Worm (Caenorhabditis elegans) whole organism, L4 larva: Measurements from ENCODE around the gene slc-17.3.

Source experiments
- F26F4.8 ChIP-seq: fragments of 200-800 bp; sonication (Bioruptor generic); conservative IDR thresholded peaks from 2 replicates; pipeline ENCODE4 v1.3.6; 2022; ENCODE audit warnings: missing genetic modification characterization, missing compliant biosample characterization
- F37D6.2 ChIP-seq: sonication (generic microtip); optimal IDR thresholded peaks from 2 replicates; lab custom pipeline; 2016; ENCODE audit warnings: mild to moderate bottlenecking, missing genetic modification characterization, missing compliant biosample characterization
- F44E2.7 ChIP-seq: fragments of 200-800 bp; sonication (Bioruptor generic); IDR thresholded peaks from 2 replicates; pipeline ENCODE4 v2.1.2; 2022; ENCODE audit warnings: missing genetic modification characterization, missing compliant biosample characterization
- R02D3.7 ChIP-seq: fragments of 150-350 bp; sonication (generic microtip); optimal IDR thresholded peaks from 3 replicates; lab custom pipeline; 2014; ENCODE audit warnings: missing biosample characterization, missing genetic modification characterization
- T26A8.4 ChIP-seq: fragments of 200-800 bp; sonication (Bioruptor generic); IDR thresholded peaks from 2 replicates; pipeline ENCODE4 v1.3.6; 2022; ENCODE audit warnings: missing genetic modification characterization, missing compliant biosample characterization
- Y105C5A.15 ChIP-seq: fragments of 200-800 bp; sonication (Bioruptor generic); IDR thresholded peaks from 2 replicates; pipeline ENCODE4 v1.3.6; 2022; ENCODE audit warnings: missing genetic modification characterization, missing compliant biosample characterization
- ZK337.2 ChIP-seq: fragments of 200-800 bp; sonication (Bioruptor generic); IDR thresholded peaks from 2 replicates; pipeline ENCODE4 v1.3.6; 2022; ENCODE audit warnings: missing genetic modification reagents, missing genetic modification characterization, missing compliant biosample characterization
- ZK546.5 ChIP-seq, 2 experiments: sonication (generic microtip); optimal IDR thresholded peaks; 2 replicates each; lab custom pipeline; 2017; ENCODE audit warnings: missing biosample characterization in 2 of 2, missing genetic modification characterization in 2 of 2
- ama-1 ChIP-seq: fragments of 150-350 bp; optimal IDR thresholded peaks from 2 replicates; lab custom pipeline; 2014; ENCODE audit warnings: inconsistent platforms, mixed read lengths
- arid-1 ChIP-seq: fragments of 200-800 bp; sonication (Bioruptor generic); conservative IDR thresholded peaks from 2 replicates; pipeline ENCODE4 v1.3.6; 2022; ENCODE audit warnings: missing genetic modification reagents, missing genetic modification characterization, missing compliant biosample characterization
- attf-4 ChIP-seq: sonication (generic microtip); optimal IDR thresholded peaks from 3 replicates; lab custom pipeline; 2017; ENCODE audit warnings: missing biosample characterization, missing genetic modification characterization
- ceh-20 ChIP-seq: fragments of 200-800 bp; sonication (Bioruptor generic); IDR thresholded peaks from 2 replicates; pipeline ENCODE4 v1.3.6; 2022; ENCODE audit warnings: missing genetic modification reagents, missing genetic modification characterization, missing compliant biosample characterization
- ceh-44 ChIP-seq: fragments of 200-800 bp; sonication (Bioruptor generic); IDR thresholded peaks from 2 replicates; pipeline ENCODE4 v1.3.6; 2022; ENCODE audit warnings: missing genetic modification reagents, missing genetic modification characterization, missing compliant biosample characterization
- ces-1 ChIP-seq: fragments of 150-350 bp; sonication (generic microtip); optimal IDR thresholded peaks from 4 replicates; lab custom pipeline; 2014; ENCODE audit warnings: missing biosample characterization, missing genetic modification reagents, missing genetic modification characterization
- cey-2 ChIP-seq: sonication (generic microtip); optimal IDR thresholded peaks from 3 replicates; lab custom pipeline; 2017; ENCODE audit warnings: missing genetic modification characterization, mild to moderate bottlenecking, missing compliant biosample characterization, antibody characterized with exemption, borderline replicate concordance; ENCODE audit not compliant: insufficient read depth
- daf-16 ChIP-seq, 3 experiments: sonication (generic microtip); optimal IDR thresholded peaks; 2 replicates each; lab custom pipeline; 2016 to 2017; ENCODE audit warnings: missing genetic modification characterization in 3 of 3, missing genetic modification reagents in 3 of 3, mild to moderate bottlenecking in 2 of 3, missing compliant biosample characterization in 2 of 3, missing biosample characterization in 1 of 3, moderate library complexity in 1 of 3
- daf-8 ChIP-seq: fragments of 200-800 bp; sonication (Bioruptor generic); IDR thresholded peaks from 2 replicates; pipeline ENCODE4 v1.3.6; 2022; ENCODE audit warnings: missing genetic modification characterization, missing compliant biosample characterization
- dmd-6 ChIP-seq: fragments of 200-800 bp; sonication (Bioruptor generic); IDR thresholded peaks from 2 replicates; pipeline ENCODE4 v1.3.6; 2022; ENCODE audit warnings: missing genetic modification reagents, missing genetic modification characterization, missing compliant biosample characterization
- dmd-9 ChIP-seq: fragments of 200-800 bp; sonication (Bioruptor generic); IDR thresholded peaks from 2 replicates; pipeline ENCODE4 v1.3.6; 2022; ENCODE audit warnings: missing genetic modification reagents, missing genetic modification characterization, missing compliant biosample characterization
- dpl-1 ChIP-seq: fragments of 150-350 bp; optimal IDR thresholded peaks from 2 replicates; lab custom pipeline; 2014; ENCODE audit warnings: missing biosample characterization, missing genetic modification reagents, missing genetic modification characterization
- egl-27 ChIP-seq: sonication (generic microtip); optimal IDR thresholded peaks from 3 replicates; lab custom pipeline; 2017; ENCODE audit warnings: missing biosample characterization, missing genetic modification reagents, missing genetic modification characterization
- egl-43 ChIP-seq: fragments of 200-800 bp; sonication (Bioruptor generic); IDR thresholded peaks from 2 replicates; pipeline ENCODE4 v1.3.6; 2022; ENCODE audit warnings: missing genetic modification reagents, missing genetic modification characterization, missing compliant biosample characterization
- fkh-10 ChIP-seq: fragments of 150-350 bp; optimal IDR thresholded peaks from 2 replicates; lab custom pipeline; 2014; ENCODE audit warnings: missing biosample characterization, missing genetic modification reagents, missing genetic modification characterization
- fos-1 ChIP-seq: fragments of 150-350 bp; optimal IDR thresholded peaks from 2 replicates; lab custom pipeline; 2014; ENCODE audit warnings: missing biosample characterization, missing genetic modification characterization
- lim-7 ChIP-seq: fragments of 200-800 bp; sonication (Bioruptor generic); IDR thresholded peaks from 2 replicates; pipeline ENCODE4 v1.3.6; 2022; ENCODE audit warnings: missing genetic modification characterization, missing compliant biosample characterization
- lin-1 ChIP-seq: fragments of 200-800 bp; sonication (Bioruptor generic); IDR thresholded peaks from 2 replicates; pipeline ENCODE4 v1.3.6; 2022; ENCODE audit warnings: missing genetic modification reagents, missing genetic modification characterization, missing compliant biosample characterization
- lin-39 ChIP-seq: fragments of 150-350 bp; optimal IDR thresholded peaks from 2 replicates; lab custom pipeline; 2014; ENCODE audit warnings: missing biosample characterization, missing genetic modification reagents, missing genetic modification characterization
- lsy-2 ChIP-seq, 2 experiments: fragments of 150-350 bp in 1 of 2; sonication (generic microtip) in 1 of 2; optimal IDR thresholded peaks; 2 replicates each; lab custom pipeline; 2014 to 2017; ENCODE audit warnings: missing biosample characterization in 2 of 2, missing genetic modification characterization in 2 of 2
- madf-5 ChIP-seq, 2 experiments: fragments of 200-800 bp; sonication (Bioruptor generic); IDR thresholded peaks; 2 replicates each; pipeline ENCODE4 v1.3.6; 2022; ENCODE audit warnings: missing compliant biosample characterization in 2 of 2, missing genetic modification characterization in 2 of 2
- mdt-29 ChIP-seq: fragments of 200-800 bp; sonication (Bioruptor generic); IDR thresholded peaks from 2 replicates; pipeline ENCODE4 v1.3.6; 2022; ENCODE audit warnings: missing genetic modification reagents, missing genetic modification characterization, missing compliant biosample characterization
- mep-1 ChIP-seq: fragments of 150-350 bp; sonication (generic microtip); optimal IDR thresholded peaks from 3 replicates; lab custom pipeline; 2014; ENCODE audit warnings: missing biosample characterization, missing genetic modification characterization
- nhr-102 ChIP-seq: sonication (generic microtip); optimal IDR thresholded peaks from 2 replicates; lab custom pipeline; 2016; ENCODE audit warnings: mild to moderate bottlenecking, missing genetic modification characterization, moderate library complexity, missing compliant biosample characterization
- nhr-11 ChIP-seq: fragments of 150-350 bp; optimal IDR thresholded peaks from 2 replicates; lab custom pipeline; 2014; ENCODE audit warnings: missing biosample characterization, missing genetic modification characterization
- nhr-111 ChIP-seq: fragments of 200-800 bp; sonication (Bioruptor generic); optimal IDR thresholded peaks from 2 replicates; lab custom pipeline; 2018; ENCODE audit warnings: mild to moderate bottlenecking, missing genetic modification characterization, missing compliant biosample characterization
- nhr-237 ChIP-seq: sonication (generic microtip); optimal IDR thresholded peaks from 2 replicates; lab custom pipeline; 2017; ENCODE audit warnings: missing biosample characterization, missing genetic modification characterization
- nhr-42 ChIP-seq: fragments of 200-800 bp; sonication (Bioruptor generic); IDR thresholded peaks from 2 replicates; pipeline ENCODE4 v1.3.6; 2022; ENCODE audit warnings: missing genetic modification characterization, missing compliant biosample characterization
- nhr-76 ChIP-seq: fragments of 150-350 bp; optimal IDR thresholded peaks from 2 replicates; lab custom pipeline; 2014; ENCODE audit warnings: missing biosample characterization, missing genetic modification characterization
- nhr-77 ChIP-seq: fragments of 150-350 bp; optimal IDR thresholded peaks from 2 replicates; lab custom pipeline; 2014; ENCODE audit warnings: missing biosample characterization, missing genetic modification characterization
- rbr-2 ChIP-seq: sonication (generic microtip); optimal IDR thresholded peaks from 2 replicates; lab custom pipeline; 2016; ENCODE audit warnings: missing genotype, missing genetic modification characterization, missing compliant biosample characterization
- sdz-12 ChIP-seq: fragments of 200-800 bp; sonication (Bioruptor generic); optimal IDR thresholded peaks from 2 replicates; lab custom pipeline; 2018; ENCODE audit warnings: mild to moderate bottlenecking, missing genetic modification characterization, missing compliant biosample characterization
- snpc-4 ChIP-seq: fragments of 150-350 bp; optimal IDR thresholded peaks from 2 replicates; lab custom pipeline; 2014; ENCODE audit warnings: missing biosample characterization, missing genetic modification characterization
- tag-97 ChIP-seq: fragments of 200-800 bp; sonication (Bioruptor generic); IDR thresholded peaks from 2 replicates; pipeline ENCODE4 v1.3.6; 2022; ENCODE audit warnings: missing genetic modification characterization, missing compliant biosample characterization
- tra-1 ChIP-seq: fragments of 200-800 bp; sonication (Bioruptor generic); IDR thresholded peaks from 2 replicates; pipeline ENCODE4 v1.3.6; 2022; ENCODE audit warnings: missing genetic modification reagents, missing genetic modification characterization, missing compliant biosample characterization
- unc-39 ChIP-seq: sonication (generic microtip); optimal IDR thresholded peaks from 2 replicates; lab custom pipeline; 2017; ENCODE audit warnings: missing biosample characterization, missing genetic modification characterization
- unc-62 ChIP-seq, 3 experiments: fragments of 150-350 bp in 1 of 3; sonication (generic microtip); optimal IDR thresholded peaks in 2 of 3; peaks in 1 of 3; 1 replicate in 1 of 3; 2 replicates in 2 of 3; lab custom pipeline; 2014 to 2017; ENCODE audit warnings: missing biosample characterization in 3 of 3, missing genetic modification characterization in 3 of 3, missing genetic modification reagents in 3 of 3, missing genotype in 1 of 3
- vab-7 ChIP-seq: fragments of 200-800 bp; sonication (Bioruptor generic); IDR thresholded peaks from 2 replicates; pipeline ENCODE4 v1.3.6; 2022; ENCODE audit warnings: missing genetic modification reagents, missing genetic modification characterization, missing compliant biosample characterization
- zfp-2 ChIP-seq: sonication (generic microtip); optimal IDR thresholded peaks from 2 replicates; lab custom pipeline; 2016; ENCODE audit warnings: mild to moderate bottlenecking, missing genetic modification characterization, missing compliant biosample characterization
- zip-11 ChIP-seq: fragments of 200-800 bp; sonication (Bioruptor generic); IDR thresholded peaks from 2 replicates; pipeline ENCODE4 v1.3.6; 2022; ENCODE audit warnings: missing genetic modification characterization, missing compliant biosample characterization
- zip-2 ChIP-seq: fragments of 150-350 bp; optimal IDR thresholded peaks from 2 replicates; lab custom pipeline; 2014; ENCODE audit warnings: missing biosample characterization, missing genetic modification characterization
- ztf-7 ChIP-seq: fragments of 150-350 bp; optimal IDR thresholded peaks from 2 replicates; lab custom pipeline; 2014; ENCODE audit warnings: missing biosample characterization, missing genetic modification characterization

The slc-17.3 gene

DNA sequence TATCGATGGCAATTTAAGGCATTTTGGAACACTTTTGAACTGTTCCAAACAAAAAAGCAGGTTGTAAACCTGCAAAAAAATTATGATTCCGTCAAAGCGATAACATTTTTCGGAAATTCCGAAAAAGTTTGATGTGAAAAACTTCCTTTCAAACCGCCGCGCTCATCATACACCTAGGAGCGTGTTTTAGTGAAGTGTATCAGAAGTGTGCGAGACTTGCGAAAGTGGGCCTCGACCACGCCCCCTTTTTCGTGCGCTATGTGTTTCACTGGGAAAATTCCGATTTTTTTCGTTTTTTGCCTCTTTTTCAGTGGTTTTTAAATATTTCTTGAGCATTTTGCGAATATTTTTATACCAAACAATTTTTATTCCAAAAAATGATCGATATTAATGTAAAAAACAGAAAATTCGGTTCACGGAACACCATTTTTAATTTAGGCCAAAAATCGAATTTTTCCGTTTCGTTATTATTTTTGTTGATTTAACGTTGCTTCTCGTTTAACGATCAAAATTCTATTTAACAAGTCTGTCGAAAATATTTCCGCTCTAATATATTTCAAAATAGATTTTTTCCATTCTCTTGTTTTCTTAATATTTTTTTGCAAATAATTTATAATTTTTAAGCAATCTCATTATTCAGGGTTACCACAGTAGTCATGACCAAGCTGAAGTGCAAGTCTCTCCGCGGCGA, 10.4 kb downstream of the slc-17.3 start, which contains the start of gene rpl-35 (continued):
- peak; percentile 98 for TF ChIP-seq sdz-12 (GFP tag; lab: Kevin White, UChicago)
- peak; percentile 99 for TF ChIP-seq ZK337.2
- peak; percentile 99 for TF ChIP-seq fkh-10
- peak; percentile 100 for TF ChIP-seq mep-1
- peak; percentile 99 for TF ChIP-seq nhr-102 (tag; lab: Kevin White, UChicago)
- peak; percentile 99 for TF ChIP-seq nhr-77 (tag; lab: Kevin White, UChicago)
- peak; percentile 92 to 97 for TF ChIP-seq daf-16 (GFP tag; optimal IDR thresholded peaks at IDR 0.05; lab: Kevin White, UChicago)
- peak; percentile 92 for TF ChIP-seq daf-16 (tag; optimal IDR thresholded peaks at IDR 0.05; lab: Kevin White, UChicago)
- TF ChIP-seq nhr-76 (tag; lab: Kevin White, UChicago) = peak; percentile 86
- peak; percentile 100 for TF ChIP-seq dpl-1 (GFP tag; lab: Kevin White, UChicago)
- peak; percentile 95 for TF ChIP-seq Y105C5A.15 (GFP tag; lab: Robert Waterston, UW)
- peak; percentile 88 for TF ChIP-seq fos-1 (tag; lab: Kevin White, UChicago)
- TF ChIP-seq ceh-44 (GFP tag; lab: Robert Waterston, UW) = peak; percentile 88
- TF ChIP-seq snpc-4 (tag; lab: Kevin White, UChicago) = peak; percentile 55
- TF ChIP-seq lin-1 (GFP tag; lab: Robert Waterston, UW) = peak; percentile 99
- peak in 1 of 2 experiments; percentile 91 for TF ChIP-seq ZK546.5 (tag; optimal IDR thresholded peaks at IDR 0.05; lab: Kevin White, UChicago)
- peak; percentile 99 for TF ChIP-seq dmd-9 (GFP tag; lab: Robert Waterston, UW)
- TF ChIP-seq lsy-2 (tag; optimal IDR thresholded peaks at IDR 0.05; lab: Kevin White, UChicago) = peak; percentile 99
- TF ChIP-seq lin-39 = peak; percentile 92
- TF ChIP-seq rbr-2 (tag; lab: Kevin White, UChicago) = peak; percentile 99
- TF ChIP-seq F37D6.2 = peak; percentile 97
- peak; percentile 69 for TF ChIP-seq R02D3.7 (tag; lab: Kevin White, UChicago)
- TF ChIP-seq nhr-237 (tag; lab: Kevin White, UChicago) = peak; percentile 85
- peak; percentile 93 for TF ChIP-seq ztf-7 (tag; lab: Kevin White, UChicago)
- peak; percentile 97 for TF ChIP-seq ces-1 (GFP tag; lab: Kevin White, UChicago)
- TF ChIP-seq attf-4 = peak; percentile 64
- TF ChIP-seq mdt-29 (GFP tag; lab: Robert Waterston, UW) = peak; percentile 98
- no peak for TF ChIP-seq F26F4.8 (GFP tag; lab: Robert Waterston, UW)
- TF ChIP-seq egl-43 (GFP tag; lab: Robert Waterston, UW) = peak; percentile 99
- TF ChIP-seq daf-8 (GFP tag; lab: Robert Waterston, UW) = peak; percentile 85; the same call in 1 of the 2 replicates
- TF ChIP-seq nhr-42 (GFP tag; lab: Robert Waterston, UW) = peak; percentile 99
- TF ChIP-seq unc-62 (GFP tag; optimal IDR thresholded peaks at IDR 0.05 in 1 of 2; lab: Kevin White, UChicago) = peak in 1 of 2 experiments; percentile 100
- peak; percentile 32 for TF ChIP-seq unc-62 (tag; optimal IDR thresholded peaks at IDR 0.05; lab: Kevin White, UChicago)
- peak; percentile 96 for TF ChIP-seq nhr-111 (GFP tag; lab: Kevin White, UChicago)
- no peak for TF ChIP-seq unc-39 (tag; lab: Kevin White, UChicago)
- TF ChIP-seq ama-1 = peak; percentile 93
- TF ChIP-seq F44E2.7 (GFP tag; lab: Robert Waterston, UW) = peak; percentile 96
- peak; percentile 93; the same call in 1 of the 2 replicates for TF ChIP-seq tag-97 (GFP tag; lab: Robert Waterston, UW)
- TF ChIP-seq egl-27 (tag; lab: Kevin White, UChicago) = no peak
- peak; percentile 88 for TF ChIP-seq cey-2 (tag; lab: Kevin White, UChicago)
- peak; percentile 86 for TF ChIP-seq lim-7 (GFP tag; lab: Robert Waterston, UW)
- TF ChIP-seq T26A8.4 (GFP tag; lab: Robert Waterston, UW) = peak; percentile 99
- TF ChIP-seq vab-7 (GFP tag; lab: Robert Waterston, UW) = peak; percentile 99
- TF ChIP-seq nhr-11 (tag; lab: Kevin White, UChicago) = peak; percentile 99
- peak; percentile 92 for TF ChIP-seq zfp-2
- peak; percentile 93 for TF ChIP-seq zip-2 (tag; lab: Kevin White, UChicago)
- peak; percentile 95 to 97 for TF ChIP-seq madf-5 (GFP tag; IDR thresholded peaks at IDR 0.05; lab: Robert Waterston, UW)
- TF ChIP-seq dmd-6 (GFP tag; lab: Robert Waterston, UW) = peak; percentile 100
- peak; percentile 99 for TF ChIP-seq arid-1 (GFP tag; lab: Robert Waterston, UW)
- peak; percentile 86; the same call in 1 of the 2 replicates for TF ChIP-seq zip-11 (GFP tag; lab: Robert Waterston, UW)
- peak; percentile 100 for TF ChIP-seq tra-1 (GFP tag; lab: Robert Waterston, UW)
- peak; percentile 99 for TF ChIP-seq ceh-20
